Worm (Caenorhabditis elegans): ENCODE data around the gene nspg-11.

Gene nspg-11

ce11 chrIV:9316068-9316681 is 7.7 kb downstream of the nspg-11 start, which contains the start of the genes F49C12.9 and rpn-7:
Gene F49C12.9 (minus strand): TSS chrIV:9316215.
Gene rpn-7 (plus strand): TSS chrIV:9316631.
- no peak for TF ChIP-seq elt-3 (tag; optimal IDR thresholded peaks at IDR 0.05)
- no peak for TF ChIP-seq nhr-23 (tag; optimal IDR thresholded peaks at IDR 0.05)
- TF ChIP-seq nfya-1 (tag; optimal IDR thresholded peaks at IDR 0.05; ENCODE audit: insufficient read depth) = peak; percentile 56
- peak; percentile 24 for TF ChIP-seq elt-2 (tag; optimal IDR thresholded peaks at IDR 0.05)
- TF ChIP-seq elt-1 (tag; optimal IDR thresholded peaks at IDR 0.05) = no peak
- TF ChIP-seq zag-1 (tag; optimal IDR thresholded peaks at IDR 0.05) = no peak
- no peak for TF ChIP-seq fkh-10 (GFP tag; optimal IDR thresholded peaks at IDR 0.05)
- TF ChIP-seq pqm-1 (tag; optimal IDR thresholded peaks at IDR 0.05) = no peak
- no peak for TF ChIP-seq fos-1 (tag; optimal IDR thresholded peaks at IDR 0.05)
- TF ChIP-seq nhr-28 (tag; optimal IDR thresholded peaks at IDR 0.05) = no peak
- peak; percentile 68 for TF ChIP-seq hmg-11 (tag; optimal IDR thresholded peaks at IDR 0.05)
- no peak for TF ChIP-seq unc-62 (GFP tag; optimal IDR thresholded peaks at IDR 0.05)
- TF ChIP-seq jun-1 (tag; optimal IDR thresholded peaks at IDR 0.05) = no peak
- TF ChIP-seq nhr-77 (tag; optimal IDR thresholded peaks at IDR 0.05) = no peak
- TF ChIP-seq nhr-237 (tag; optimal IDR thresholded peaks at IDR 0.05) = no peak
- no peak for TF ChIP-seq ceh-82 (tag; optimal IDR thresholded peaks at IDR 0.05)
- peak; percentile 48 for TF ChIP-seq egl-5 (tag; optimal IDR thresholded peaks at IDR 0.05)
- TF ChIP-seq lsy-12 (tag; optimal IDR thresholded peaks at IDR 0.05) = no peak
- no peak for TF ChIP-seq sea-2 (GFP tag; optimal IDR thresholded peaks at IDR 0.05)
- no peak for TF ChIP-seq ztf-11 (tag; optimal IDR thresholded peaks at IDR 0.05)
- TF ChIP-seq ceh-9 (tag; optimal IDR thresholded peaks at IDR 0.05) = no peak
- no peak for TF ChIP-seq nhr-25 (tag; optimal IDR thresholded peaks at IDR 0.05)
- no peak for TF ChIP-seq R02D3.7 (tag; optimal IDR thresholded peaks at IDR 0.05)
- peak; percentile 52 for TF ChIP-seq pha-4 (tag; optimal IDR thresholded peaks at IDR 0.05)
- TF ChIP-seq snpc-4 (tag; optimal IDR thresholded peaks at IDR 0.05) = peak; percentile 47
- no peak for TF ChIP-seq ceh-28 (tag; optimal IDR thresholded peaks at IDR 0.05)
- TF ChIP-seq fkh-2 (tag; optimal IDR thresholded peaks at IDR 0.05) = no peak
- no peak for TF ChIP-seq nhr-67 (tag; optimal IDR thresholded peaks at IDR 0.05)
- TF ChIP-seq aly-2 (tag; optimal IDR thresholded peaks at IDR 0.05) = no peak
- TF ChIP-seq nhr-11 (tag; optimal IDR thresholded peaks at IDR 0.05) = no peak
- peak; percentile 8 for TF ChIP-seq nhr-43 (tag; optimal IDR thresholded peaks at IDR 0.05; ENCODE audit: poor library complexity, severe bottlenecking)
- TF ChIP-seq lin-15B (tag; optimal IDR thresholded peaks at IDR 0.05) = peak; percentile 5
- TF ChIP-seq nhr-12 (tag; optimal IDR thresholded peaks at IDR 0.05) = no peak
- TF ChIP-seq ztf-4 (tag; optimal IDR thresholded peaks at IDR 0.05) = no peak
- no peak for TF ChIP-seq mdl-1 (tag; optimal IDR thresholded peaks at IDR 0.05)
- no peak for TF ChIP-seq eor-1 (tag; optimal IDR thresholded peaks at IDR 0.05)
- TF ChIP-seq daf-12 (tag; optimal IDR thresholded peaks at IDR 0.05) = no peak
- TF ChIP-seq ceh-16 (tag; optimal IDR thresholded peaks at IDR 0.05) = no peak
- no peak for TF ChIP-seq unc-39 (tag; optimal IDR thresholded peaks at IDR 0.05)
- TF ChIP-seq ZK546.5 (tag; optimal IDR thresholded peaks at IDR 0.05) = no peak
- TF ChIP-seq tbx-2 (tag; optimal IDR thresholded peaks at IDR 0.05) = no peak
- no peak for TF ChIP-seq egl-27 (tag; optimal IDR thresholded peaks at IDR 0.05)
- TF ChIP-seq ama-1 (optimal IDR thresholded peaks at IDR 0.05) = no peak
- TF ChIP-seq skn-1 (tag; optimal IDR thresholded peaks at IDR 0.05) = peak; percentile 99
- TF ChIP-seq mml-1 (tag; optimal IDR thresholded peaks at IDR 0.05) = no peak
- TF ChIP-seq lin-39 (tag; optimal IDR thresholded peaks at IDR 0.05) = peak; percentile 61
- TF ChIP-seq nhr-76 (tag; optimal IDR thresholded peaks at IDR 0.05) = no peak
